Worm (Caenorhabditis elegans): Measurements from ENCODE around the gene dgk-2.

Gene dgk-2

DNA sequence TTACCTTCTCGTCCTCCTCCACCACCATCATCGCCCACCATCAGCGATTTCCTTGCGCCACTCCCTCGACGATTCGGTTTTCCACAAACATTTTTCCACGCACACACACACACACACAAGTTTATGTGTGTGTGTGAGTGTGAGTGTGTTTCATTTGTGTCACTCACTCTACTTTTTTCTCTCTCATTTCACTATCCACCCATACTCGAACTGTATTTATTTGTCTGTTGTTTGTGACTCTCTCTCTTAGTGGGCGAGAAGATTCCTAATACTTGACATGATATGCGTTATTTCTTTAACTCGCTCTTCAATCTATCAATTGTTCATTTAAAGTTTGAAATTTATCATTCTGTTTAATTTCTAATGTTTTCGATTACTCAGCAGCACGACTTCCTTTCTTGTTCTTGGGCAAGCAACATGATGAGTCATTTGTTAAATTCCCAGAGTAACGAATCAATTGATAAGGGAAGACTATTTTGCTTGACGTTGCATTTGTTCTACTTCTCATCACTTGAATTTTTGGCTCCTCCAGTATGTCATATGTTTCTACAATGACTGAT is 3.0 kb upstream of the dgk-2 start:
- TF ChIP-seq fkh-10 (GFP tag; optimal IDR thresholded peaks at IDR 0.05) (no peak), tbx-2 (tag; optimal IDR thresholded peaks at IDR 0.05) (no peak), egl-5 (tag; optimal IDR thresholded peaks at IDR 0.05) (no peak), jun-1 (tag; optimal IDR thresholded peaks at IDR 0.05) (peak; percentile 34), lin-39 (tag; optimal IDR thresholded peaks at IDR 0.05) (no peak), eor-1 (tag; optimal IDR thresholded peaks at IDR 0.05) (no peak), lsy-12 (tag; optimal IDR thresholded peaks at IDR 0.05) (no peak), nhr-12 (tag; optimal IDR thresholded peaks at IDR 0.05) (no peak), nhr-28 (tag; optimal IDR thresholded peaks at IDR 0.05) (no peak), mml-1 (tag; optimal IDR thresholded peaks at IDR 0.05) (no peak), pqm-1 (tag; optimal IDR thresholded peaks at IDR 0.05) (peak; percentile 57), fkh-2 (tag; optimal IDR thresholded peaks at IDR 0.05) (no peak), sea-2 (GFP tag; optimal IDR thresholded peaks at IDR 0.05) (no peak), zag-1 (tag; optimal IDR thresholded peaks at IDR 0.05) (no peak), snpc-4 (tag; optimal IDR thresholded peaks at IDR 0.05) (no peak), nhr-25 (tag; optimal IDR thresholded peaks at IDR 0.05) (peak; percentile 24), nfya-1 (tag; optimal IDR thresholded peaks at IDR 0.05; ENCODE audit: insufficient read depth) (no peak), aly-2 (tag; optimal IDR thresholded peaks at IDR 0.05) (no peak), daf-12 (tag; optimal IDR thresholded peaks at IDR 0.05) (no peak), ztf-11 (tag; optimal IDR thresholded peaks at IDR 0.05) (no peak), elt-2 (tag; optimal IDR thresholded peaks at IDR 0.05) (peak; percentile 63), nhr-77 (tag; optimal IDR thresholded peaks at IDR 0.05) (no peak), mdl-1 (tag; optimal IDR thresholded peaks at IDR 0.05) (no peak), ZK546.5 (tag; optimal IDR thresholded peaks at IDR 0.05) (no peak), skn-1 (tag; optimal IDR thresholded peaks at IDR 0.05) (no peak), unc-62 (GFP tag; optimal IDR thresholded peaks at IDR 0.05) (no peak), nhr-23 (tag; optimal IDR thresholded peaks at IDR 0.05) (no peak), ceh-28 (tag; optimal IDR thresholded peaks at IDR 0.05) (peak; percentile 1), nhr-76 (tag; optimal IDR thresholded peaks at IDR 0.05) (no peak), fos-1 (tag; optimal IDR thresholded peaks at IDR 0.05) (no peak), ztf-4 (tag; optimal IDR thresholded peaks at IDR 0.05) (no peak), pha-4 (tag; optimal IDR thresholded peaks at IDR 0.05) (peak; percentile 67), nhr-11 (tag; optimal IDR thresholded peaks at IDR 0.05) (no peak), ceh-9 (tag; optimal IDR thresholded peaks at IDR 0.05) (no peak), ama-1 (optimal IDR thresholded peaks at IDR 0.05) (no peak), lin-15B (tag; optimal IDR thresholded peaks at IDR 0.05) (no peak), nhr-237 (tag; optimal IDR thresholded peaks at IDR 0.05) (no peak)

DNA sequence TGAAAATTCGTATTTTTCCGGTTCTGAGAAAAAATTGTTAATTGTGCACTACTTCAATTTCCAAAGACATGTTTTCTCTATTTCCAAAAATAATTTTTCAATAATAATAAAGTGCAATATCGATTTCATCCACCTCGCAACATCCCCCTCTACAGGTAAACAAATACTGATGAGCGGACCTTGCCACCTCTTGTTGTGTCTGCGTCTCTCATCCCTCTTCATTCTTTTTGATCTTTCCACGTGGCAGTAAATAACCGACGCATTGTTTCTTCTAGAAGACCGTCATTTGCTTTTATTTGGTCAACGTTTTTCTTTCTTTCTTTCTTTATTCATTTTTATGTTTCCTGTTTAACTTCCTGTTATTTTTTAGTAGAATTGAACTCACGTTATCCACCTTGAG is 929 bp downstream of the dgk-2 start:
- peak; percentile 50 for TF ChIP-seq pha-4 (tag; optimal IDR thresholded peaks at IDR 0.05)
- no peak for TF ChIP-seq elt-2 (tag; optimal IDR thresholded peaks at IDR 0.05)

DNA sequence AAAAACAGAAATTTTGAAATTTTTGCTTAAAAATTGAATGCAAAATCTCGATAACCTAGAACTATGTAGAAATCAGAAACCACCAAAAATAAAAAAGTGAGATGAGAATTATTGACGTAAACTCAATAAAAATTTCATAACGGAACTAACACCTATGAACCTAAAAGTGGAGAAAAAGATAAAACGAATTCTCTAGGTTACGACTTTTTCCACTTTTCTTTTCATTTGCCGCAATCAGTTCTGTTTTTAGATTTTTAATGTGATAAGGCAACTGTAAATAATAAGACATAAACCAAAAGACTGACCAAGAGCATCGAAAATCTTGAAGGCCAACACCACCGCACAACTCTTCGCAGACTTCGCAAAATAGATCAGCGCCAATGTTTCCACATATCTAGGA is 2.1 kb downstream of the dgk-2 start:
- no peak for TF ChIP-seq aly-2 (tag; optimal IDR thresholded peaks at IDR 0.05)
- no peak for TF ChIP-seq R02D3.7 (tag; optimal IDR thresholded peaks at IDR 0.05)
- TF ChIP-seq pha-4 (tag; optimal IDR thresholded peaks at IDR 0.05), result peak; percentile 7
- TF ChIP-seq elt-2 (tag; optimal IDR thresholded peaks at IDR 0.05), result peak; percentile 56

DNA sequence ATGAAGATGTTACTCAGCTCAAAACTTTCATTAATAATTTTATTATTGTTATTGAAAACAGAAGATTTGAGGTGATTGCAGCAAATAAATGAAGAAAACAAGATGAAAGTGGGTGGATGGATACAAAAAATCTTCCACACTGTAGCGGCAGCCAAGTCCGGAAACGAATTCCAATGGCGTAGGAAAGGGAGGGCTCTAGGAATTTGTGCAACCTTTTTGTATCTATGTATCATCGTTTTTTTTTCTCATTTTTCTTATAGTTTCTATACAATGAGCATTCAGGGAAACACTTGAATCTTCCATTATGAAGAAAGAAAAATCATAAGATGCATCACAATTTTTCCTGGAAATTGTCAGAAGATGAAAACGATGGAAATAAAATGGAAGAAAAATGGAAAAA is 3.7 kb downstream of the dgk-2 start:
- TF ChIP-seq nhr-25 (tag; optimal IDR thresholded peaks at IDR 0.05), result no peak

ce11 chrX:4498478-4498877 is 5.7 kb downstream of the dgk-2 start:
- no peak for TF ChIP-seq elt-2 (tag; optimal IDR thresholded peaks at IDR 0.05)
- peak; percentile 29 for TF ChIP-seq nhr-23 (tag; optimal IDR thresholded peaks at IDR 0.05)
- peak; percentile 12 for TF ChIP-seq nhr-43 (tag; optimal IDR thresholded peaks at IDR 0.05; ENCODE audit: poor library complexity, severe bottlenecking)
- TF ChIP-seq nhr-25 (tag; optimal IDR thresholded peaks at IDR 0.05), result peak; percentile 12
